Worm (Caenorhabditis elegans) whole organism, L1 larva: ENCODE data around the gene R02D5.24.

Source experiments
- lin-39 ChIP-seq: fragments of 150-350 bp; optimal IDR thresholded peaks from 2 replicates; lab custom pipeline; 2014; ENCODE audit warnings: missing biosample characterization, missing genetic modification reagents, missing genetic modification characterization
- mdl-1 ChIP-seq, 2 experiments: fragments of 150-350 bp; optimal IDR thresholded peaks; 2 replicates each; lab custom pipeline; 2014 to 2017; ENCODE audit warnings: missing biosample characterization in 2 of 2, missing genetic modification characterization in 2 of 2, inconsistent platforms in 1 of 2
- nhr-11 ChIP-seq: fragments of 150-350 bp; optimal IDR thresholded peaks from 2 replicates; lab custom pipeline; 2014; ENCODE audit warnings: missing biosample characterization, missing genetic modification characterization
- nhr-237 ChIP-seq: fragments of 150-350 bp; optimal IDR thresholded peaks from 2 replicates; lab custom pipeline; 2014; ENCODE audit warnings: missing biosample characterization, missing genetic modification characterization
- snu-23 ChIP-seq: sonication (generic microtip); optimal IDR thresholded peaks from 2 replicates; lab custom pipeline; 2016; ENCODE audit warnings: missing genetic modification characterization, missing compliant biosample characterization
- zag-1 ChIP-seq: fragments of 150-350 bp; optimal IDR thresholded peaks from 2 replicates; lab custom pipeline; 2014; ENCODE audit warnings: missing biosample characterization, missing genetic modification characterization

DNA sequence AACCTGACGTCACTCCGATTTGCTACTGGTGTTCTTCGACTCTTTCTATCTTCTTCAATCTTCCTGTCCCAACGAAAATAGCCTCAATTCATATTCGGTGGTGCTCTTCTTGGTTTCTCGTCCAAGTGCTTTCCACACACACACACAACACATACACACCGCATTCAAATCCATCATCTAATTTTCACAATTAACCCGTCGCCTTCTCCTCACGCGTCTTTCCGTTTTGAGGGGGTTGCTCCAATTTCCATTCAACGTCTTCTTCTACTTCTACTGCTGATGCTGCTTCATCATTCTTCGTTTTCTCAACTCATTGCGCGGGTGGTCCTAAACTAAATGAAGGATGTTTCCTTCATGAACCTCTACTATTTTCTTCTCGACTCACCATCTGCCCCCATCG is 10.0 kb upstream of the R02D5.24 start:
- no peak for TF ChIP-seq zag-1 (tag; lab: Kevin White, UChicago)
- TF ChIP-seq mdl-1 (tag; optimal IDR thresholded peaks at IDR 0.05; lab: Kevin White, UChicago) = no peak
- TF ChIP-seq nhr-11 = no peak
- TF ChIP-seq snu-23 (GFP tag; lab: Kevin White, UChicago) = no peak
- no peak for TF ChIP-seq nhr-237 (tag; lab: Kevin White, UChicago)
- TF ChIP-seq lin-39 = no peak
